Fruit fly (Drosophila melanogaster) whole organism, prepupa: ENCODE data around the gene CG46303.
A peak's percentile ranks its signal among the peaks of the same experiment; 100 is the strongest.

Source experiments
- CG10631 ChIP-seq: fragments of 200-800 bp; sonication (Bioruptor generic); optimal IDR thresholded peaks from 2 replicates; lab custom pipeline; 2016; ENCODE audit warnings: missing biosample characterization, missing genetic modification characterization
- CG10669 ChIP-seq: fragments of 200-800 bp; sonication (Bioruptor generic); optimal IDR thresholded peaks from 3 replicates; lab custom pipeline; 2018; ENCODE audit warnings: missing biosample characterization, mild to moderate bottlenecking, missing genetic modification characterization, moderate library complexity
- CG11294 ChIP-seq: fragments of 200-800 bp; sonication (Bioruptor generic); IDR thresholded peaks from 2 replicates; pipeline ENCODE4 v1.3.6; 2022; ENCODE audit warnings: missing biosample characterization, missing genetic modification characterization
- CG11762 ChIP-seq: fragments of 200-800 bp; sonication (Bioruptor generic); optimal IDR thresholded peaks from 3 replicates; lab custom pipeline; 2016; ENCODE audit warnings: missing biosample characterization, missing genetic modification characterization; ENCODE audit not compliant: insufficient read depth
- CG11902 ChIP-seq: fragments of 200-800 bp; sonication (Bioruptor generic); optimal IDR thresholded peaks from 3 replicates; lab custom pipeline; 2016; ENCODE audit warnings: missing biosample characterization, missing genetic modification characterization
- CG15336 ChIP-seq: fragments of 200-800 bp; sonication (Bioruptor generic); IDR thresholded peaks from 2 replicates; pipeline ENCODE4 v1.3.6; 2022; ENCODE audit warnings: missing biosample characterization, missing genetic modification characterization
- CG1621 ChIP-seq: fragments of 200-800 bp; sonication (Bioruptor generic); optimal IDR thresholded peaks from 3 replicates; lab custom pipeline; 2018; ENCODE audit warnings: missing biosample characterization, mild to moderate bottlenecking, missing genetic modification characterization
- CG16779 ChIP-seq: fragments of 200-800 bp; sonication (Bioruptor generic); optimal IDR thresholded peaks from 3 replicates; lab custom pipeline; 2017; ENCODE audit warnings: missing biosample characterization, mild to moderate bottlenecking, missing genetic modification characterization
- CG31627 ChIP-seq: fragments of 200-800 bp; sonication (Bioruptor generic); optimal IDR thresholded peaks from 3 replicates; lab custom pipeline; 2016; ENCODE audit warnings: missing biosample characterization, missing genetic modification characterization
- CG32006 ChIP-seq: fragments of 200-800 bp; sonication (Bioruptor generic); optimal IDR thresholded peaks from 3 replicates; lab custom pipeline; 2017; ENCODE audit warnings: missing biosample characterization, mild to moderate bottlenecking, missing genetic modification characterization
- CG34406 ChIP-seq: fragments of 200-800 bp; sonication (Bioruptor generic); optimal IDR thresholded peaks from 3 replicates; lab custom pipeline; 2016; ENCODE audit warnings: missing biosample characterization, missing genetic modification characterization
- CG3919 ChIP-seq: fragments of 200-800 bp; sonication (Bioruptor generic); optimal IDR thresholded peaks from 3 replicates; lab custom pipeline; 2016; ENCODE audit warnings: missing biosample characterization, missing genetic modification characterization
- CG4318 ChIP-seq: fragments of 200-800 bp; sonication (Bioruptor generic); optimal IDR thresholded peaks from 3 replicates; lab custom pipeline; 2017; ENCODE audit warnings: missing biosample characterization, mild to moderate bottlenecking, missing genetic modification characterization
- CG6792 ChIP-seq: fragments of 200-800 bp; sonication (Bioruptor generic); optimal IDR thresholded peaks from 3 replicates; lab custom pipeline; 2016; ENCODE audit warnings: missing biosample characterization, missing genetic modification characterization
- CG6808 ChIP-seq: fragments of 200-800 bp; sonication (Bioruptor generic); optimal IDR thresholded peaks from 3 replicates; lab custom pipeline; 2017; ENCODE audit warnings: missing biosample characterization, missing genetic modification characterization, mild to moderate bottlenecking, moderate library complexity, missing genetic modification reagents
- CG7368 ChIP-seq: fragments of 200-800 bp; sonication (Bioruptor generic); optimal IDR thresholded peaks from 3 replicates; lab custom pipeline; 2016; ENCODE audit warnings: missing biosample characterization, missing genetic modification characterization
- CG8319 ChIP-seq: fragments of 200-800 bp; sonication (Bioruptor generic); optimal IDR thresholded peaks from 3 replicates; lab custom pipeline; 2016; ENCODE audit warnings: missing biosample characterization, missing genetic modification characterization
- CG8632 ChIP-seq: fragments of 200-800 bp; sonication (Bioruptor generic); optimal IDR thresholded peaks from 3 replicates; lab custom pipeline; 2016; ENCODE audit warnings: missing biosample characterization, missing genetic modification characterization
- CG9139 ChIP-seq: fragments of 200-800 bp; sonication (Bioruptor generic); optimal IDR thresholded peaks from 3 replicates; lab custom pipeline; 2017; ENCODE audit warnings: missing biosample characterization, mild to moderate bottlenecking, missing genetic modification characterization
- Eip75B ChIP-seq: fragments of 200-800 bp; sonication (Bioruptor generic); optimal IDR thresholded peaks from 3 replicates; lab custom pipeline; 2016; ENCODE audit warnings: missing biosample characterization, missing genetic modification characterization
- Eip78C ChIP-seq: fragments of 200-800 bp; sonication (Bioruptor generic); peaks from one replicate; lab custom pipeline; 2016; ENCODE audit warnings: missing biosample characterization, missing genetic modification characterization
- Ets21C ChIP-seq: fragments of 200-800 bp; sonication (Bioruptor generic); optimal IDR thresholded peaks from 3 replicates; lab custom pipeline; 2016; ENCODE audit warnings: missing biosample characterization, missing genetic modification characterization
- Ets96B ChIP-seq: fragments of 200-800 bp; optimal IDR thresholded peaks from 2 replicates; lab custom pipeline; 2019; ENCODE audit warnings: missing biosample characterization, mild to moderate bottlenecking, missing genetic modification characterization, moderate library complexity
- Gug ChIP-seq: fragments of 200-800 bp; sonication (Bioruptor generic); IDR thresholded peaks from 2 replicates; pipeline ENCODE4 v1.3.6; 2022; ENCODE audit warnings: missing biosample characterization, missing genetic modification characterization
- Hr4 ChIP-seq: fragments of 200-800 bp; sonication (Bioruptor generic); optimal IDR thresholded peaks from 3 replicates; lab custom pipeline; 2016; ENCODE audit warnings: missing biosample characterization, missing genetic modification characterization
- Lpt ChIP-seq: fragments of 200-800 bp; sonication (Bioruptor generic); optimal IDR thresholded peaks from 3 replicates; lab custom pipeline; 2016; ENCODE audit warnings: missing biosample characterization, missing genetic modification characterization
- Smox ChIP-seq: fragments of 200-800 bp; sonication (Bioruptor generic); optimal IDR thresholded peaks from 3 replicates; lab custom pipeline; 2016; ENCODE audit warnings: missing biosample characterization, missing genetic modification characterization
- Sox102F ChIP-seq: fragments of 200-800 bp; sonication (Bioruptor generic); optimal IDR thresholded peaks from 2 replicates; lab custom pipeline; 2016; ENCODE audit warnings: missing biosample characterization, mild to moderate bottlenecking, missing genetic modification characterization
- achi ChIP-seq: fragments of 200-800 bp; sonication (Bioruptor generic); optimal IDR thresholded peaks from 3 replicates; lab custom pipeline; 2016; ENCODE audit warnings: missing biosample characterization, missing genetic modification characterization
- acj6 ChIP-seq: fragments of 200-800 bp; sonication (Bioruptor generic); optimal IDR thresholded peaks from 3 replicates; lab custom pipeline; 2016; ENCODE audit warnings: missing biosample characterization, missing genetic modification characterization
- cyc ChIP-seq: fragments of 200-800 bp; sonication (Bioruptor generic); optimal IDR thresholded peaks from 3 replicates; lab custom pipeline; 2016; ENCODE audit warnings: missing biosample characterization, missing genetic modification characterization
- dac ChIP-seq: fragments of 200-800 bp; sonication (Bioruptor generic); optimal IDR thresholded peaks from 2 replicates; lab custom pipeline; 2017; ENCODE audit warnings: missing biosample characterization, mild to moderate bottlenecking, missing genetic modification characterization
- eg ChIP-seq: fragments of 200-800 bp; sonication (Bioruptor generic); IDR thresholded peaks from 3 replicates; pipeline ENCODE4 v1.3.6; 2022; ENCODE audit warnings: missing biosample characterization, missing genetic modification characterization
- esn ChIP-seq: fragments of 200-800 bp; sonication (Bioruptor generic); optimal IDR thresholded peaks from 2 replicates; lab custom pipeline; 2016; ENCODE audit warnings: missing biosample characterization, mild to moderate bottlenecking, missing genetic modification characterization, moderate library complexity
- fd85E ChIP-seq: fragments of 200-800 bp; sonication (Bioruptor generic); optimal IDR thresholded peaks from 3 replicates; lab custom pipeline; 2016; ENCODE audit warnings: missing biosample characterization, missing genetic modification characterization
- fkh ChIP-seq: fragments of 200-800 bp; sonication (Bioruptor generic); optimal IDR thresholded peaks from 3 replicates; lab custom pipeline; 2017; ENCODE audit warnings: missing biosample characterization, mild to moderate bottlenecking, missing genetic modification characterization, moderate library complexity
- net ChIP-seq: fragments of 200-800 bp; sonication (Bioruptor generic); optimal IDR thresholded peaks from 3 replicates; lab custom pipeline; 2016; ENCODE audit warnings: missing biosample characterization, missing genetic modification characterization
- salr ChIP-seq, 2 experiments: fragments of 200-800 bp; sonication (Bioruptor generic); optimal IDR thresholded peaks; 3 replicates each; lab custom pipeline; 2016 to 2018; ENCODE audit warnings: missing biosample characterization in 2 of 2, missing genetic modification characterization in 2 of 2, mild to moderate bottlenecking in 1 of 2
- spab ChIP-seq: fragments of 200-800 bp; sonication (Bioruptor generic); optimal IDR thresholded peaks from 2 replicates; lab custom pipeline; 2017; ENCODE audit warnings: missing biosample characterization, mild to moderate bottlenecking, missing genetic modification characterization, missing genetic modification reagents
- ss ChIP-seq, 2 experiments: fragments of 200-800 bp; sonication (Bioruptor generic); optimal IDR thresholded peaks; 2 replicates in 1 of 2; 3 replicates in 1 of 2; lab custom pipeline; 2017 to 2018; ENCODE audit warnings: mild to moderate bottlenecking in 2 of 2, missing biosample characterization in 2 of 2, missing genetic modification characterization in 2 of 2, moderate library complexity in 1 of 2
- svp ChIP-seq: fragments of 200-800 bp; sonication (Bioruptor generic); peaks from one replicate; lab custom pipeline; 2016; ENCODE audit warnings: missing biosample characterization, missing genetic modification characterization
- vri ChIP-seq: fragments of 200-800 bp; sonication (Bioruptor generic); optimal IDR thresholded peaks from 3 replicates; lab custom pipeline; 2016; ENCODE audit warnings: missing biosample characterization, mild to moderate bottlenecking, missing genetic modification characterization

The CG46303 gene

dm6 chr3R:5829762-5830161 is 8.0 kb downstream of the CG46303 start, which contains the start of gene glob3:
Gene glob3 (plus strand): TSS chr3R:5830062.
- TF ChIP-seq eg (GFP tag; lab: Robert Waterston, UW) (no peak), Hr4 (no peak), Gug (GFP tag; lab: Robert Waterston, UW) (no peak), fd85E (GFP tag; lab: Kevin White, UChicago) (no peak), CG3919 (no peak), vri (GFP tag; lab: Kevin White, UChicago) (no peak), CG1621 (tag; lab: Kevin White, UChicago) (no peak), CG6808 (GFP tag; lab: Kevin White, UChicago) (no peak), dac (GFP tag; lab: Kevin White, UChicago) (no peak), CG8632 (GFP tag; lab: Kevin White, UChicago) (no peak), CG32006 (GFP tag; lab: Kevin White, UChicago) (no peak), spab (GFP tag; lab: Kevin White, UChicago) (no peak), CG4318 (GFP tag; lab: Kevin White, UChicago) (no peak), acj6 (GFP tag; lab: Kevin White, UChicago) (no peak), CG11762 (GFP tag; lab: Kevin White, UChicago) (no peak), ss (GFP tag; optimal IDR thresholded peaks at IDR 0.05; lab: Kevin White, UChicago) (no peak), CG8319 (GFP tag; lab: Kevin White, UChicago) (no peak)
- TF ChIP-seq, all 60 proteins: peak for 0

- TF ChIP-seq net (GFP tag; lab: Kevin White, UChicago) (no peak), Eip75B (no peak), vri (GFP tag; lab: Kevin White, UChicago) (no peak), CG34406 (no peak), fd85E (GFP tag; lab: Kevin White, UChicago) (no peak), CG11294 (no peak), CG15336 (GFP tag; lab: Robert Waterston, UW) (no peak), Sox102F (no peak)
Observed at dm6 chr3R:5831339-5831738, 9.6 kb downstream of the CG46303 start, which contains the start of gene CG1208. Gene CG1208 (plus strand): TSS chr3R:5831639.

- no peak for TF ChIP-seq ss (GFP tag; optimal IDR thresholded peaks at IDR 0.05; lab: Kevin White, UChicago)
- TF ChIP-seq CG3919, result no peak
- peak; percentile 17 for TF ChIP-seq svp (GFP tag; lab: Kevin White, UChicago)
- no peak for TF ChIP-seq Ets21C (GFP tag; lab: Kevin White, UChicago)
Observed at dm6 chr3R:5832345-5832981, 10.7 kb downstream of the CG46303 start.

dm6 chr3R:5833948-5834504 is 12.3 kb downstream of the CG46303 start:
- TF ChIP-seq CG10669 (GFP tag; lab: Kevin White, UChicago), result peak; percentile 79
- TF ChIP-seq esn (GFP tag; lab: Kevin White, UChicago), result peak; percentile 93
- peak; percentile 41 for TF ChIP-seq CG9139 (GFP tag; lab: Kevin White, UChicago)
- no peak for TF ChIP-seq fkh (GFP tag; lab: Kevin White, UChicago)
- peak; percentile 91 for TF ChIP-seq Smox (GFP tag; lab: Kevin White, UChicago)
- TF ChIP-seq Sox102F, result peak; percentile 89
- peak; percentile 96 for TF ChIP-seq CG31627 (GFP tag; lab: Kevin White, UChicago)
- TF ChIP-seq Ets21C (GFP tag; lab: Kevin White, UChicago), result peak; percentile 92
- peak; percentile 91 for TF ChIP-seq achi (GFP tag; lab: Kevin White, UChicago)
- TF ChIP-seq CG6792 (GFP tag; lab: Kevin White, UChicago), result peak; percentile 92
- TF ChIP-seq acj6 (GFP tag; lab: Kevin White, UChicago), result peak; percentile 93
- peak; percentile 76 for TF ChIP-seq fd85E (GFP tag; lab: Kevin White, UChicago)
- TF ChIP-seq salr (GFP tag; optimal IDR thresholded peaks at IDR 0.05; lab: Kevin White, UChicago), result peak; percentile 69 to 85
- peak; percentile 90 for TF ChIP-seq CG4318 (GFP tag; lab: Kevin White, UChicago)
- peak; percentile 87 for TF ChIP-seq CG8632 (GFP tag; lab: Kevin White, UChicago)
- peak; percentile 98 for TF ChIP-seq Eip78C (GFP tag; lab: Kevin White, UChicago)
- peak; percentile 90 for TF ChIP-seq CG8319 (GFP tag; lab: Kevin White, UChicago)
- peak; percentile 97 for TF ChIP-seq cyc (GFP tag; lab: Kevin White, UChicago)
- TF ChIP-seq Ets96B, result peak; percentile 83
- peak; percentile 91 for TF ChIP-seq Lpt (GFP tag; lab: Kevin White, UChicago)
- TF ChIP-seq net (GFP tag; lab: Kevin White, UChicago), result peak; percentile 91
- TF ChIP-seq CG34406, result peak; percentile 91
- peak; percentile 84 for TF ChIP-seq CG11762 (GFP tag; lab: Kevin White, UChicago)
- peak; percentile 91 for TF ChIP-seq CG11902 (GFP tag; lab: Kevin White, UChicago)
- TF ChIP-seq ss (GFP tag; optimal IDR thresholded peaks at IDR 0.05; lab: Kevin White, UChicago), result peak; percentile 60 to 78
- TF ChIP-seq CG6808 (GFP tag; lab: Kevin White, UChicago), result peak; percentile 70
- peak; percentile 84 for TF ChIP-seq CG7368 (GFP tag; lab: Kevin White, UChicago)
- TF ChIP-seq CG16779, result peak; percentile 78
- TF ChIP-seq CG10631, result peak; percentile 92
- peak; percentile 92 for TF ChIP-seq Gug (GFP tag; lab: Robert Waterston, UW)
